Fruit fly (Drosophila melanogaster) whole organism, embryonic: ENCODE measurements around the gene Prx2.

Experiments
- B-H2 ChIP-seq: fragments of 200-800 bp; sonication (Bioruptor generic); optimal IDR thresholded peaks from 2 replicates; lab custom pipeline; 2018; ENCODE audit warnings: missing biosample characterization, mild to moderate bottlenecking, missing genetic modification characterization
- BEAF-32 ChIP-seq: fragments of 200-800 bp; sonication (Bioruptor generic); optimal IDR thresholded peaks from 3 replicates; lab custom pipeline; 2017; ENCODE audit warnings: missing biosample characterization, missing genetic modification characterization, mild to moderate bottlenecking, moderate library complexity, missing genetic modification reagents
- CG10274 ChIP-seq: fragments of 200-800 bp; sonication (Bioruptor generic); optimal IDR thresholded peaks from 3 replicates; lab custom pipeline; 2017; ENCODE audit warnings: missing biosample characterization, mild to moderate bottlenecking, missing genetic modification characterization
- CG10543 ChIP-seq: fragments of 200-800 bp; sonication (Bioruptor generic); optimal IDR thresholded peaks from 3 replicates; lab custom pipeline; 2017; ENCODE audit warnings: missing biosample characterization, mild to moderate bottlenecking, missing genetic modification characterization, moderate library complexity
- CG12769 ChIP-seq: fragments of 200-800 bp; sonication (Bioruptor generic); optimal IDR thresholded peaks from 2 replicates; lab custom pipeline; 2019; ENCODE audit warnings: missing biosample characterization, mild to moderate bottlenecking, missing genetic modification characterization, moderate library complexity
- CG13894 ChIP-seq: fragments of 200-800 bp; sonication (Bioruptor generic); optimal IDR thresholded peaks from 3 replicates; lab custom pipeline; 2018; ENCODE audit warnings: missing biosample characterization, mild to moderate bottlenecking, missing genetic modification characterization, moderate library complexity
- CG14441 ChIP-seq: fragments of 200-800 bp; sonication (Bioruptor generic); IDR thresholded peaks from 2 replicates; pipeline ENCODE4 v1.3.6; 2022; ENCODE audit warnings: missing biosample characterization, missing genetic modification characterization
- CG1603 ChIP-seq: fragments of 200-800 bp; sonication (Bioruptor generic); optimal IDR thresholded peaks from 2 replicates; lab custom pipeline; 2019; ENCODE audit warnings: missing biosample characterization, mild to moderate bottlenecking, missing genetic modification characterization, moderate library complexity
- CG17186 ChIP-seq: fragments of 200-800 bp; sonication (Bioruptor generic); optimal IDR thresholded peaks from 3 replicates; lab custom pipeline; 2017; ENCODE audit warnings: missing biosample characterization, missing genetic modification reagents, missing genetic modification characterization
- CG17385 ChIP-seq: fragments of 200-800 bp; sonication (Bioruptor generic); optimal IDR thresholded peaks from 3 replicates; lab custom pipeline; 2018; ENCODE audit warnings: missing biosample characterization, mild to moderate bottlenecking, missing genetic modification characterization
- CG2129 ChIP-seq: fragments of 200-800 bp; sonication (Bioruptor generic); IDR thresholded peaks from 2 replicates; pipeline ENCODE4 v1.3.6; 2022; ENCODE audit warnings: missing biosample characterization, missing genetic modification characterization; ENCODE audit not compliant: partially characterized antibody
- CG2202 ChIP-seq: fragments of 200-800 bp; sonication (Bioruptor generic); optimal IDR thresholded peaks from 2 replicates; lab custom pipeline; 2018; ENCODE audit warnings: missing biosample characterization, mild to moderate bottlenecking, missing genetic modification characterization
- CG30403 ChIP-seq: fragments of 200-800 bp; sonication (Bioruptor generic); optimal IDR thresholded peaks from 3 replicates; lab custom pipeline; 2016; ENCODE audit warnings: missing biosample characterization, missing genetic modification characterization
- CG6254 ChIP-seq: fragments of 200-800 bp; sonication (Bioruptor generic); optimal IDR thresholded peaks from 3 replicates; lab custom pipeline; 2017; ENCODE audit warnings: mild to moderate bottlenecking, missing biosample characterization, missing genetic modification reagents, missing genetic modification characterization
- CG6854 ChIP-seq: fragments of 200-800 bp; sonication (Bioruptor generic); optimal IDR thresholded peaks from 3 replicates; lab custom pipeline; 2017; ENCODE audit warnings: missing biosample characterization, mild to moderate bottlenecking, missing genetic modification characterization
- Deaf1 ChIP-seq: fragments of 200-800 bp; optimal IDR thresholded peaks from 3 replicates; lab custom pipeline; 2019; ENCODE audit warnings: missing biosample characterization, mild to moderate bottlenecking, missing genetic modification characterization, moderate library complexity
- Dll ChIP-seq: fragments of 200-800 bp; sonication (Bioruptor generic); IDR thresholded peaks from 4 replicates; pipeline ENCODE4 v1.3.6; 2022; ENCODE audit warnings: missing biosample characterization, missing genetic modification characterization; ENCODE audit not compliant: partially characterized antibody
- Drgx ChIP-seq: fragments of 200-800 bp; sonication (Bioruptor generic); IDR thresholded peaks from 2 replicates; pipeline ENCODE4 v1.3.6; 2022; ENCODE audit warnings: missing biosample characterization, missing genetic modification characterization
- Mes4 ChIP-seq: fragments of 200-800 bp; sonication (Bioruptor generic); optimal IDR thresholded peaks from 2 replicates; lab custom pipeline; 2016; ENCODE audit warnings: missing biosample characterization, missing genetic modification characterization
- Myb ChIP-seq: fragments of 200-800 bp; sonication (Bioruptor generic); optimal IDR thresholded peaks from 2 replicates; lab custom pipeline; 2016; ENCODE audit warnings: missing biosample characterization, missing genetic modification characterization
- Nf-YC ChIP-seq: fragments of 200-800 bp; optimal IDR thresholded peaks from 3 replicates; lab custom pipeline; 2019; ENCODE audit warnings: missing biosample characterization, mild to moderate bottlenecking, missing genetic modification characterization, moderate library complexity
- Pdp1 ChIP-seq, 2 experiments: fragments of 200-800 bp; sonication (Bioruptor generic); optimal IDR thresholded peaks; 3 replicates each; lab custom pipeline; 2016; ENCODE audit warnings: missing biosample characterization in 2 of 2, missing genetic modification characterization in 2 of 2, mild to moderate bottlenecking in 1 of 2, moderate library complexity in 1 of 2
- Rx ChIP-seq: fragments of 200-800 bp; sonication (Bioruptor generic); IDR thresholded peaks from 2 replicates; pipeline ENCODE4 v1.3.6; 2022; ENCODE audit warnings: missing biosample characterization, missing genetic modification characterization
- Tbp ChIP-seq: fragments of >200 bp; optimal IDR thresholded peaks from 2 replicates; lab custom pipeline; 2018; ENCODE audit warnings: missing biosample characterization, missing genetic modification characterization
- Trl ChIP-seq, 3 experiments: fragments of >200 bp in 2 of 3; fragments of 200-800 bp in 1 of 3; sonication (Bioruptor generic) in 1 of 3; optimal IDR thresholded peaks; 2 replicates in 1 of 3; 3 replicates in 2 of 3; lab custom pipeline; 2016 to 2017; ENCODE audit warnings: missing biosample characterization in 1 of 3, missing genetic modification characterization in 1 of 3
- abd-A ChIP-seq: fragments of 200-800 bp; sonication (Bioruptor generic); optimal IDR thresholded peaks from 3 replicates; lab custom pipeline; 2019; ENCODE audit warnings: missing biosample characterization, mild to moderate bottlenecking, missing genetic modification characterization, moderate library complexity
- ash1 ChIP-seq: fragments of 200-800 bp; sonication (Bioruptor generic); optimal IDR thresholded peaks from 2 replicates; lab custom pipeline; 2018; ENCODE audit warnings: missing biosample characterization, mild to moderate bottlenecking, missing genetic modification characterization
- ato ChIP-seq: fragments of 200-800 bp; sonication (Bioruptor generic); IDR thresholded peaks from 2 replicates; pipeline ENCODE4 v1.3.6; 2022; ENCODE audit warnings: missing biosample characterization, missing genetic modification characterization; ENCODE audit not compliant: partially characterized antibody
- bbx ChIP-seq: fragments of 200-800 bp; sonication (Bioruptor generic); IDR thresholded peaks from 2 replicates; pipeline ENCODE4 v1.3.6; 2022; ENCODE audit warnings: missing biosample characterization, missing genetic modification characterization; ENCODE audit not compliant: partially characterized antibody
- cg ChIP-seq: fragments of 200-800 bp; sonication (Bioruptor generic); optimal IDR thresholded peaks from 3 replicates; lab custom pipeline; 2019; ENCODE audit warnings: missing biosample characterization, mild to moderate bottlenecking, missing genetic modification characterization, moderate library complexity
- chinmo ChIP-seq: fragments of 200-800 bp; sonication (Bioruptor generic); IDR thresholded peaks from 4 replicates; pipeline ENCODE4 v1.3.6; 2022; ENCODE audit warnings: missing biosample characterization, missing genetic modification characterization; ENCODE audit not compliant: partially characterized antibody
- ci ChIP-seq: fragments of 200-800 bp; sonication (Bioruptor generic); IDR thresholded peaks from 3 replicates; pipeline ENCODE4 v1.3.6; 2022; ENCODE audit warnings: missing biosample characterization, missing genetic modification characterization
- crol ChIP-seq: fragments of 200-800 bp; sonication (Bioruptor generic); IDR thresholded peaks from 2 replicates; pipeline ENCODE4 v1.3.6; 2022; ENCODE audit warnings: missing biosample characterization, missing genetic modification characterization
- fd102C ChIP-seq: fragments of 200-800 bp; sonication (Bioruptor generic); optimal IDR thresholded peaks from 2 replicates; lab custom pipeline; 2018; ENCODE audit warnings: missing biosample characterization, mild to moderate bottlenecking, missing genetic modification characterization, moderate library complexity
- gcm ChIP-seq: fragments of 200-800 bp; sonication (Bioruptor generic); optimal IDR thresholded peaks from 2 replicates; lab custom pipeline; 2019; ENCODE audit warnings: missing biosample characterization, mild to moderate bottlenecking, missing genetic modification characterization, moderate library complexity
- gsb-n ChIP-seq: fragments of 200-800 bp; sonication (Bioruptor generic); optimal IDR thresholded peaks from 3 replicates; lab custom pipeline; 2018; ENCODE audit warnings: missing biosample characterization, mild to moderate bottlenecking, missing genetic modification characterization
- hbn ChIP-seq: fragments of 200-800 bp; sonication (Bioruptor generic); IDR thresholded peaks from 2 replicates; pipeline ENCODE4 v1.3.6; 2022; ENCODE audit warnings: missing biosample characterization, missing genetic modification characterization; ENCODE audit not compliant: partially characterized antibody
- lmd ChIP-seq: fragments of 200-800 bp; sonication (Bioruptor generic); IDR thresholded peaks from 2 replicates; pipeline ENCODE4 v1.3.6; 2022; ENCODE audit warnings: missing biosample characterization, missing genetic modification characterization
- mirr ChIP-seq: fragments of 200-800 bp; sonication (Bioruptor generic); optimal IDR thresholded peaks from 3 replicates; lab custom pipeline; 2018; ENCODE audit warnings: missing biosample characterization, mild to moderate bottlenecking, missing genetic modification characterization
- onecut ChIP-seq: fragments of 200-800 bp; sonication (Bioruptor generic); IDR thresholded peaks from 2 replicates; pipeline ENCODE4 v1.3.6; 2022; ENCODE audit warnings: missing biosample characterization, missing genetic modification characterization
- pan ChIP-seq, 4 experiments: fragments of >200 bp in 3 of 4; fragments of 200-800 bp in 1 of 4; sonication (Bioruptor generic) in 1 of 4; optimal IDR thresholded peaks in 3 of 4; IDR thresholded peaks in 1 of 4; 2 replicates each; pipeline versions ENCODE4 v1.3.6 to Lab custom; 2017 to 2022; ENCODE audit warnings: missing biosample characterization in 2 of 4, missing genetic modification characterization in 2 of 4, mixed read lengths in 1 of 4
- run ChIP-seq: fragments of 200-800 bp; sonication (Bioruptor generic); optimal IDR thresholded peaks from 3 replicates; lab custom pipeline; 2018; ENCODE audit warnings: missing biosample characterization, mild to moderate bottlenecking, missing genetic modification characterization
- scrt ChIP-seq: fragments of 200-800 bp; sonication (Bioruptor generic); optimal IDR thresholded peaks from 2 replicates; lab custom pipeline; 2018; ENCODE audit warnings: missing biosample characterization, mild to moderate bottlenecking, missing genetic modification characterization, moderate library complexity
- sd ChIP-seq: fragments of 200-800 bp; sonication (Bioruptor generic); optimal IDR thresholded peaks from 3 replicates; lab custom pipeline; 2018; ENCODE audit warnings: missing biosample characterization, mild to moderate bottlenecking, missing genetic modification characterization, moderate library complexity
- tll ChIP-seq, 2 experiments: fragments of 200-800 bp in 1 of 2; fragments of >200 bp in 1 of 2; sonication (Bioruptor generic) in 1 of 2; optimal IDR thresholded peaks; 2 replicates each; lab custom pipeline; 2017 to 2019; ENCODE audit warnings: missing biosample characterization in 2 of 2, missing genetic modification characterization in 2 of 2, mild to moderate bottlenecking in 1 of 2, moderate library complexity in 1 of 2
- wek ChIP-seq: fragments of 200-800 bp; sonication (Bioruptor generic); optimal IDR thresholded peaks from 3 replicates; lab custom pipeline; 2018; ENCODE audit warnings: missing biosample characterization, mild to moderate bottlenecking, missing genetic modification characterization, moderate library complexity
- zf30C ChIP-seq: fragments of 200-800 bp; sonication (Bioruptor generic); optimal IDR thresholded peaks from 3 replicates; lab custom pipeline; 2018; ENCODE audit warnings: missing biosample characterization, mild to moderate bottlenecking, missing genetic modification characterization

Prx2 gene

DNA sequence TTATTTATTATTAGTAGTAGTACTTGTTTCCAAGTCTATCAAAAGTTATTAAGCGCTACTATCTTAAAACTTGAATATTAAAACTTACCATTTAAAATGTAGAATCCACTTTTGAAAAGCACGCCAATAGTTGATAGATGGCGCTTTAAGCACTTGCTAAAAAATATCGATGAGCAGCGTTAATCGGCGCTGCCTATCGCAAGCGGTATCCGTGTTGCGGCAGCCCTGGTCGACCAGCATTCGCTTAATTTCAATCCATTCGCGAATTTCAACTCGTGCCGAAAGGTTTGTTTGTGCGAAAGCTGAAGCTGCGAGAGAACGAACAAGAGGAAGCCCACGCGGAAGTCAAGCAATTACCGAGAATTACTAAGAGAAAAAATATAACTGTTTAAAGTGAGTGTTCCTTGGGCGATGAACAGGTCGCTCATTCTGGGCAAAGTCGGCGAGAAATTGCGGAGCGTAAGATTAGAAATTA, at the start of gene Prx2 (continued):
- TF ChIP-seq CG12769 (tag; lab: Kevin White, UChicago) (no peak), CG14441 (GFP tag; lab: Robert Waterston, UW) (0 out of 2 replicates have a peak, but pooled peaks have one; percentile 15), run (tag; lab: Kevin White, UChicago) (no peak), CG6254 (GFP tag; lab: Kevin White, UChicago) (no peak), hbn (peak; percentile 74; the same call in 1 of the 2 replicates), Nf-YC (tag; lab: Kevin White, UChicago) (peak; percentile 7), Mes4 (GFP tag; lab: Kevin White, UChicago) (no peak), B-H2 (GFP tag; lab: Kevin White, UChicago) (peak; percentile 34), CG1603 (tag; lab: Kevin White, UChicago) (peak; percentile 39), CG17186 (peak; percentile 11), lmd (GFP tag; lab: Robert Waterston, UW) (no peak), Myb (GFP tag; lab: Kevin White, UChicago) (peak; percentile 57), gsb-n (no peak), sd (tag; lab: Kevin White, UChicago) (no peak), CG30403 (GFP tag; lab: Kevin White, UChicago) (peak; percentile 16), CG6854 (GFP tag; lab: Kevin White, UChicago) (no peak), CG2129 (GFP tag; lab: Robert Waterston, UW) (peak; percentile 29; the same call in 1 of the 2 replicates), CG2202 (no peak), zf30C (GFP tag; lab: Kevin White, UChicago) (no peak), BEAF-32 (peak; percentile 80), Tbp (GFP tag; lab: Kevin White, UChicago) (no peak), pan (optimal IDR thresholded peaks at IDR 0.05; lab: Kevin White, UChicago) (no peak), pan (GFP tag; optimal IDR thresholded peaks at IDR 0.05 in 1 of 2, IDR thresholded peaks at IDR 0.05 in 1 of 2) (no peak)

DNA sequence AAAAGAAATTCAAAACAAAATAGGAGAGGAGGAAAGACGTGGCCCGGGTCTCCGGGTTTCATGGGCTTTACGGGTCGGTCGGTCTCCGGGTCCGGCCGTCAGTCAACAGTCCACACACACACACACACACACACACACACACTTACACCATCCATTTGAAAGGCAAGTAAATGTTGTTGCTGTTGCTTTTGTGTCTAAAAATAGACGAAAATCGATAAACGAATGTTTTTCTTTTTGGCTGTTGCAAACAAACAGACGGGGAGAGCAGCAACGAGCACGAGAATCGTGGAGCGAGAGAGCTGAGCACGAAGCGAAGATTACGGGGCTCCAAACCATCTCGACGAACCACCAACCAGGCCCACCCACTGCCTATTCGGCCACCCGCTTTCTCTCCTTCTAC, 49.4 kb upstream of the Prx2 start:
- TF ChIP-seq ash1 (GFP tag; lab: Kevin White, UChicago) (no peak), crol (GFP tag; lab: Robert Waterston, UW) (peak; percentile 43; the same call in 1 of the 2 replicates), CG17385 (GFP tag; lab: Kevin White, UChicago) (no peak), ci (peak; percentile 57; the same call in 1 of the 3 replicates), CG10274 (GFP tag; lab: Kevin White, UChicago) (no peak), scrt (peak; percentile 18), Pdp1 (GFP tag; optimal IDR thresholded peaks at IDR 0.05; lab: Kevin White, UChicago) (peak in 1 of 2 experiments; percentile 10), Drgx (GFP tag; lab: Robert Waterston, UW) (0 out of 2 replicates have a peak, but pooled peaks have one; percentile 10), Dll (GFP tag; lab: Robert Waterston, UW) (0 out of 4 replicates have a peak, but pooled peaks have one; percentile 18), Deaf1 (tag; lab: Kevin White, UChicago) (peak; percentile 76), CG10543 (GFP tag; lab: Kevin White, UChicago) (peak; percentile 63), abd-A (tag; lab: Kevin White, UChicago) (peak; percentile 76), fd102C (GFP tag; lab: Kevin White, UChicago) (no peak), ato (GFP tag; lab: Robert Waterston, UW) (no peak), mirr (GFP tag; lab: Kevin White, UChicago) (peak; percentile 38), CG17186 (no peak), gcm (GFP tag; lab: Kevin White, UChicago) (no peak), tll (GFP tag; optimal IDR thresholded peaks at IDR 0.05; lab: Kevin White, UChicago) (no peak), bbx (peak; percentile 21; the same call in 1 of the 2 replicates), wek (GFP tag; lab: Kevin White, UChicago) (no peak), CG13894 (peak; percentile 84), chinmo (GFP tag; lab: Robert Waterston, UW) (0 out of 4 replicates have a peak, but pooled peaks have one; percentile 55), Rx (GFP tag; lab: Robert Waterston, UW) (no peak), onecut (peak; percentile 95), Trl (optimal IDR thresholded peaks at IDR 0.05; lab: Kevin White, UChicago) (peak; percentile 32 to 59), Trl (GFP tag; optimal IDR thresholded peaks at IDR 0.05; lab: Kevin White, UChicago) (no peak), cg (GFP tag; lab: Kevin White, UChicago) (peak; percentile 73)
